Fruit fly (Drosophila melanogaster) whole organism, embryonic: ENCODE data around the gene CAH3.

Source experiments
- Blimp-1 ChIP-seq: fragments of 200-800 bp; sonication (Bioruptor generic); optimal IDR thresholded peaks from 3 replicates; lab custom pipeline; 2018; ENCODE audit warnings: missing biosample characterization, missing genetic modification characterization, mild to moderate bottlenecking, moderate library complexity, missing genetic modification reagents
- CG10543 ChIP-seq: fragments of 200-800 bp; sonication (Bioruptor generic); optimal IDR thresholded peaks from 3 replicates; lab custom pipeline; 2017; ENCODE audit warnings: missing biosample characterization, mild to moderate bottlenecking, missing genetic modification characterization, moderate library complexity
- CG11398 ChIP-seq: fragments of 200-800 bp; sonication (Bioruptor generic); optimal IDR thresholded peaks from 2 replicates; lab custom pipeline; 2016; ENCODE audit warnings: missing biosample characterization, missing genetic modification characterization
- CG12391 ChIP-seq: fragments of 200-800 bp; sonication (Bioruptor generic); optimal IDR thresholded peaks from 3 replicates; lab custom pipeline; 2018; ENCODE audit warnings: missing biosample characterization, mild to moderate bottlenecking, missing genetic modification characterization, moderate library complexity
- CG13287 ChIP-seq: fragments of 200-800 bp; sonication (Bioruptor generic); IDR thresholded peaks from 2 replicates; pipeline ENCODE4 v1.3.6; 2022; ENCODE audit warnings: missing biosample characterization, missing genetic modification characterization; ENCODE audit not compliant: partially characterized antibody
- CG13624 ChIP-seq: fragments of 200-800 bp; sonication (Bioruptor generic); optimal IDR thresholded peaks from 2 replicates; lab custom pipeline; 2016; ENCODE audit warnings: missing biosample characterization, missing genetic modification characterization
- CG15479 ChIP-seq: fragments of 200-800 bp; sonication (Bioruptor generic); optimal IDR thresholded peaks from 3 replicates; lab custom pipeline; 2019; ENCODE audit warnings: missing biosample characterization, mild to moderate bottlenecking, missing genetic modification characterization, moderate library complexity
- CG15514 ChIP-seq: fragments of 200-800 bp; sonication (Bioruptor generic); optimal IDR thresholded peaks from 3 replicates; lab custom pipeline; 2017; ENCODE audit warnings: missing biosample characterization, missing genetic modification characterization, mild to moderate bottlenecking, moderate library complexity, missing genetic modification reagents
- CG15696 ChIP-seq: fragments of 200-800 bp; sonication (Bioruptor generic); optimal IDR thresholded peaks from 2 replicates; lab custom pipeline; 2019; ENCODE audit warnings: missing biosample characterization, mild to moderate bottlenecking, missing genetic modification characterization, moderate library complexity
- CG17802 ChIP-seq: fragments of 200-800 bp; sonication (Bioruptor generic); optimal IDR thresholded peaks from 2 replicates; lab custom pipeline; 2018; ENCODE audit warnings: missing biosample characterization, mild to moderate bottlenecking, missing genetic modification characterization, moderate library complexity
- CG18599 ChIP-seq: fragments of 200-800 bp; sonication (Bioruptor generic); optimal IDR thresholded peaks from 3 replicates; lab custom pipeline; 2017; ENCODE audit warnings: missing biosample characterization, missing genetic modification characterization, mild to moderate bottlenecking, moderate library complexity, missing genetic modification reagents
- CG2875 ChIP-seq: fragments of 200-800 bp; sonication (Bioruptor generic); optimal IDR thresholded peaks from 2 replicates; lab custom pipeline; 2017; ENCODE audit warnings: missing biosample characterization, mild to moderate bottlenecking, missing genetic modification characterization, missing genetic modification reagents
- CG31365 ChIP-seq: fragments of 200-800 bp; sonication (Bioruptor generic); optimal IDR thresholded peaks from 2 replicates; lab custom pipeline; 2018; ENCODE audit warnings: missing biosample characterization, mild to moderate bottlenecking, missing genetic modification characterization
- CG42726 ChIP-seq: fragments of 200-800 bp; sonication (Bioruptor generic); IDR thresholded peaks from 2 replicates; pipeline ENCODE4 v1.3.6; 2022; ENCODE audit warnings: missing biosample characterization, missing genetic modification characterization; ENCODE audit not compliant: partially characterized antibody
- CG4424 ChIP-seq: fragments of 200-800 bp; sonication (Bioruptor generic); optimal IDR thresholded peaks from 3 replicates; lab custom pipeline; 2016; ENCODE audit warnings: missing biosample characterization, missing genetic modification characterization
- CG7928 ChIP-seq: fragments of 200-800 bp; sonication (Bioruptor generic); optimal IDR thresholded peaks from 2 replicates; lab custom pipeline; 2017; ENCODE audit warnings: missing biosample characterization, mild to moderate bottlenecking, missing genetic modification characterization
- CG9876 ChIP-seq: fragments of 200-800 bp; sonication (Bioruptor generic); optimal IDR thresholded peaks from 2 replicates; lab custom pipeline; 2016; ENCODE audit warnings: missing biosample characterization, missing genetic modification characterization
- CkIIα-i1 ChIP-seq: fragments of 200-800 bp; sonication (Bioruptor generic); IDR thresholded peaks from 2 replicates; pipeline ENCODE4 v1.3.6; 2022; ENCODE audit warnings: missing biosample characterization, missing genetic modification characterization
- E2f2 ChIP-seq: fragments of 200-800 bp; sonication (Bioruptor generic); IDR thresholded peaks from 2 replicates; pipeline ENCODE4 v1.3.6; 2022; ENCODE audit warnings: missing biosample characterization, missing genetic modification characterization
- HLH54F ChIP-seq: fragments of 200-800 bp; sonication (Bioruptor generic); optimal IDR thresholded peaks from 3 replicates; lab custom pipeline; 2016; ENCODE audit warnings: missing biosample characterization, missing genetic modification characterization
- Lim3 ChIP-seq: fragments of 200-800 bp; sonication (Bioruptor generic); IDR thresholded peaks from 2 replicates; pipeline ENCODE4 v1.3.6; 2022; ENCODE audit warnings: missing biosample characterization, missing genetic modification characterization
- Meics ChIP-seq: fragments of 200-800 bp; sonication (Bioruptor generic); optimal IDR thresholded peaks from 2 replicates; lab custom pipeline; 2017; ENCODE audit warnings: missing biosample characterization, mild to moderate bottlenecking, missing genetic modification characterization
- NfI ChIP-seq: fragments of 200-800 bp; sonication (Bioruptor generic); optimal IDR thresholded peaks from 3 replicates; lab custom pipeline; 2018; ENCODE audit warnings: missing biosample characterization, mild to moderate bottlenecking, missing genetic modification characterization, moderate library complexity
- Scr ChIP-seq: fragments of 200-800 bp; sonication (Bioruptor generic); IDR thresholded peaks from 2 replicates; pipeline ENCODE4 v1.3.6; 2022; ENCODE audit warnings: missing biosample characterization, missing genetic modification characterization; ENCODE audit not compliant: partially characterized antibody
- Side ChIP-seq: fragments of 200-800 bp; sonication (Bioruptor generic); optimal IDR thresholded peaks from 2 replicates; lab custom pipeline; 2016; ENCODE audit warnings: missing biosample characterization, missing genetic modification characterization
- Usf ChIP-seq: fragments of 200-800 bp; sonication (Bioruptor generic); optimal IDR thresholded peaks from 2 replicates; lab custom pipeline; 2017; ENCODE audit warnings: missing genotype, missing biosample characterization, missing genetic modification characterization
- ap ChIP-seq: fragments of 200-800 bp; sonication (Bioruptor generic); IDR thresholded peaks from 2 replicates; pipeline ENCODE4 v1.3.6; 2022; ENCODE audit warnings: missing biosample characterization, missing genetic modification characterization
- az2 ChIP-seq: fragments of 200-800 bp; sonication (Bioruptor generic); optimal IDR thresholded peaks from 3 replicates; lab custom pipeline; 2016; ENCODE audit warnings: missing biosample characterization, missing genetic modification characterization
- caup ChIP-seq: fragments of 200-800 bp; sonication (Bioruptor generic); optimal IDR thresholded peaks from 3 replicates; lab custom pipeline; 2017; ENCODE audit warnings: missing biosample characterization, mild to moderate bottlenecking, missing genetic modification characterization, moderate library complexity; ENCODE audit not compliant: severe bottlenecking
- chm ChIP-seq: fragments of 200-800 bp; sonication (Bioruptor generic); IDR thresholded peaks from 2 replicates; pipeline ENCODE4 v1.3.6; 2022; ENCODE audit warnings: missing biosample characterization, missing genetic modification characterization
- cwo ChIP-seq: fragments of 200-800 bp; sonication (Bioruptor generic); optimal IDR thresholded peaks from 3 replicates; lab custom pipeline; 2017; ENCODE audit warnings: missing biosample characterization, missing genetic modification characterization, mild to moderate bottlenecking, moderate library complexity, missing genetic modification reagents
- eyg ChIP-seq: fragments of 200-800 bp; sonication (Bioruptor generic); optimal IDR thresholded peaks from 3 replicates; lab custom pipeline; 2016; ENCODE audit warnings: missing biosample characterization, missing genetic modification characterization
- fd102C ChIP-seq: fragments of 200-800 bp; sonication (Bioruptor generic); optimal IDR thresholded peaks from 2 replicates; lab custom pipeline; 2018; ENCODE audit warnings: missing biosample characterization, mild to moderate bottlenecking, missing genetic modification characterization, moderate library complexity
- fd64A ChIP-seq: fragments of 200-800 bp; sonication (Bioruptor generic); optimal IDR thresholded peaks from 3 replicates; lab custom pipeline; 2018; ENCODE audit warnings: missing biosample characterization, mild to moderate bottlenecking, missing genetic modification characterization
- gcm2 ChIP-seq: fragments of 200-800 bp; sonication (Bioruptor generic); optimal IDR thresholded peaks from 2 replicates; lab custom pipeline; 2016; ENCODE audit warnings: missing biosample characterization, missing genetic modification characterization
- hkb ChIP-seq, 2 experiments: fragments of 200-800 bp in 1 of 2; fragments of >200 bp in 1 of 2; sonication (Bioruptor generic) in 1 of 2; IDR thresholded peaks in 1 of 2; optimal IDR thresholded peaks in 1 of 2; 2 replicates each; pipeline versions ENCODE4 v1.3.6 to Lab custom; 2017 to 2022; ENCODE audit warnings: missing biosample characterization in 1 of 2, missing genetic modification characterization in 1 of 2
- lola ChIP-seq, 3 experiments: fragments of >200 bp in 2 of 3; fragments of 200-800 bp in 1 of 3; sonication (Bioruptor generic) in 1 of 3; optimal IDR thresholded peaks; 2 replicates each; lab custom pipeline; 2017 to 2019; ENCODE audit warnings: missing biosample characterization in 3 of 3, missing genetic modification characterization in 3 of 3, mild to moderate bottlenecking in 1 of 3, moderate library complexity in 1 of 3
- maf-S ChIP-seq: fragments of 200-800 bp; sonication (Bioruptor generic); optimal IDR thresholded peaks from 2 replicates; lab custom pipeline; 2016; ENCODE audit warnings: missing biosample characterization, missing genetic modification characterization
- nmo ChIP-seq: fragments of 200-800 bp; sonication (Bioruptor generic); optimal IDR thresholded peaks from 2 replicates; lab custom pipeline; 2018; ENCODE audit warnings: missing biosample characterization, mild to moderate bottlenecking, missing genetic modification characterization, moderate library complexity
- oc ChIP-seq: fragments of 200-800 bp; sonication (Bioruptor generic); optimal IDR thresholded peaks from 2 replicates; lab custom pipeline; 2018; ENCODE audit warnings: missing biosample characterization, mild to moderate bottlenecking, missing genetic modification characterization, moderate library complexity
- phol ChIP-seq: fragments of 200-800 bp; sonication (Bioruptor generic); optimal IDR thresholded peaks from 3 replicates; lab custom pipeline; 2018; ENCODE audit warnings: missing biosample characterization, mild to moderate bottlenecking, missing genetic modification characterization, moderate library complexity
- rib ChIP-seq: fragments of 200-800 bp; sonication (Bioruptor generic); IDR thresholded peaks from 2 replicates; pipeline ENCODE4 v1.3.6; 2022; ENCODE audit warnings: missing biosample characterization, missing genetic modification characterization
- seq ChIP-seq: fragments of 200-800 bp; sonication (Bioruptor generic); IDR thresholded peaks from 2 replicates; pipeline ENCODE4 v1.3.6; 2022; ENCODE audit warnings: missing biosample characterization, missing genetic modification characterization
- slou ChIP-seq: fragments of 200-800 bp; sonication (Bioruptor generic); optimal IDR thresholded peaks from 3 replicates; lab custom pipeline; 2016; ENCODE audit warnings: missing biosample characterization, missing genetic modification characterization
- twi ChIP-seq: fragments of 200-800 bp; optimal IDR thresholded peaks from 2 replicates; lab custom pipeline; 2019; ENCODE audit warnings: missing biosample characterization, mild to moderate bottlenecking, missing genetic modification characterization, moderate library complexity
- unpg ChIP-seq: fragments of 200-800 bp; sonication (Bioruptor generic); optimal IDR thresholded peaks from 3 replicates; lab custom pipeline; 2018; ENCODE audit warnings: missing biosample characterization, mild to moderate bottlenecking, missing genetic modification characterization, moderate library complexity
- vnd ChIP-seq: fragments of 200-800 bp; sonication (Bioruptor generic); IDR thresholded peaks from 3 replicates; pipeline ENCODE4 v1.3.6; 2022; ENCODE audit warnings: missing biosample characterization, missing genetic modification characterization; ENCODE audit not compliant: partially characterized antibody
- zfh2 ChIP-seq: fragments of 200-800 bp; sonication (Bioruptor generic); optimal IDR thresholded peaks from 2 replicates; lab custom pipeline; 2016; ENCODE audit warnings: missing biosample characterization, missing genetic modification characterization

Gene CAH3

DNA sequence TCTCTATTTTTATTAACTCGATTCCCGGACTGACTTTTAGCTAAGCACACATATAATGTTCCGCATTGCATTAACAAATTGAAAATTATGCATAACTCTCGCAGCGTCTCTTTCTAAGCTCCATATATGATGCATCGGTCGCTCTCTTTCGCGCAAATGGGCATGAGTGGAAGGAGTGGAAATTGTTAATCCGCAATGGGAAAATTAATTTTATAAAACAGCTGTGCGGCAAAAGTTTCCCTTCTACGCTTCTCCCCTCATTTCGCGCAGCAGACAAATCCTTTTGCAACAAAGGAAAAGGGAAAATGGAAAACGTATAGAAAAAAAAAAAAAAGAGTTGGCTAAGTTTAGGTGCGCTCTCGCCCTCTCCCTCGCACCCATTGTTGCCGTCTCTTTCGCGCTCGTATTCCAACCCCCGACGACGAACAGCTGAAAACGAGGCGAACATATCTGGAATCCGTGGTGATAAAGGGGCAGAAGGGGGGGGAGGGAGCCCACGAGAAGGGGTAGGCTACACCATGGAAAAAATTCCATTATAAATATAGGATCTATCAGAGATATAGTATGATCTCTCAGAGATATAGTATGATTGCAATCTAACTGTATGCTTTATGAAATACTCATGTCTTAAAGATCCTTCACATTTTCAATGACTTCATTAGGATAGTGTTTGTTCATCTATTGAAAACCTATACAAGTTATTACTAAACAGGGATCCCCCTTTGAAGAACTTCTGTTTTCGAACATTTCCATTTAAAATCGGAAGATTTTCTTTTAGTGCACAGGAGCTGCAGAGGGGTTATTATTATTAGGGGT, 44.7 kb upstream of the CAH3 start (continued):
- TF ChIP-seq CG15514 (GFP tag; lab: Kevin White, UChicago) (no peak), Scr (GFP tag; lab: Robert Waterston, UW) (no peak), CG7928 (GFP tag; lab: Kevin White, UChicago) (no peak), CG11398 (GFP tag; lab: Kevin White, UChicago) (no peak), CG15479 (GFP tag; lab: Kevin White, UChicago) (no peak), CG10543 (GFP tag; lab: Kevin White, UChicago) (no peak), caup (no peak), ap (GFP tag; lab: Robert Waterston, UW) (no peak), CkIIα-i1 (GFP tag; lab: Robert Waterston, UW) (no peak), zfh2 (GFP tag; lab: Kevin White, UChicago) (no peak), CG9876 (GFP tag; lab: Kevin White, UChicago) (no peak), Side (no peak), CG2875 (no peak), Blimp-1 (GFP tag; lab: Kevin White, UChicago) (no peak), nmo (GFP tag; lab: Kevin White, UChicago) (peak; percentile 26), vnd (no peak), chm (GFP tag; lab: Robert Waterston, UW) (no peak), NfI (GFP tag; lab: Kevin White, UChicago) (no peak), Meics (GFP tag; lab: Kevin White, UChicago) (no peak), CG42726 (no peak), oc (peak; percentile 94), Lim3 (no peak), twi (tag; lab: Kevin White, UChicago) (no peak), CG18599 (GFP tag; lab: Kevin White, UChicago) (no peak), CG12391 (tag; lab: Kevin White, UChicago) (peak; percentile 14), rib (no peak), unpg (GFP tag; lab: Kevin White, UChicago) (no peak), eyg (GFP tag; lab: Kevin White, UChicago) (no peak), lola (GFP tag; optimal IDR thresholded peaks at IDR 0.05; lab: Kevin White, UChicago) (peak in 1 of 3 experiments; percentile 11), az2 (GFP tag; lab: Kevin White, UChicago) (no peak), fd64A (GFP tag; lab: Kevin White, UChicago) (no peak), cwo (GFP tag; lab: Kevin White, UChicago) (no peak), slou (GFP tag; lab: Kevin White, UChicago) (no peak), CG15696 (tag; lab: Kevin White, UChicago) (peak; percentile 20), CG4424 (GFP tag; lab: Kevin White, UChicago) (no peak), CG31365 (tag; lab: Kevin White, UChicago) (no peak), fd102C (GFP tag; lab: Kevin White, UChicago) (no peak), CG13624 (GFP tag; lab: Kevin White, UChicago) (no peak), E2f2 (GFP tag; lab: Robert Waterston, UW) (no peak), maf-S (no peak), HLH54F (GFP tag; lab: Kevin White, UChicago) (no peak), seq (no peak), CG17802 (no peak), gcm2 (GFP tag; lab: Kevin White, UChicago) (no peak), Usf (GFP tag; lab: Kevin White, UChicago) (no peak), hkb (optimal IDR thresholded peaks at IDR 0.05; lab: Kevin White, UChicago) (no peak), hkb (GFP tag; IDR thresholded peaks at IDR 0.05; lab: Robert Waterston, UW) (no peak), CG13287 (GFP tag; lab: Robert Waterston, UW) (no peak), phol (peak; percentile 25)
